Fruit fly (Drosophila melanogaster): ENCODE data around the gene CG17260.
A peak's percentile ranks its signal among the peaks of the same experiment; 100 is the strongest.

The CG17260 gene

DNA sequence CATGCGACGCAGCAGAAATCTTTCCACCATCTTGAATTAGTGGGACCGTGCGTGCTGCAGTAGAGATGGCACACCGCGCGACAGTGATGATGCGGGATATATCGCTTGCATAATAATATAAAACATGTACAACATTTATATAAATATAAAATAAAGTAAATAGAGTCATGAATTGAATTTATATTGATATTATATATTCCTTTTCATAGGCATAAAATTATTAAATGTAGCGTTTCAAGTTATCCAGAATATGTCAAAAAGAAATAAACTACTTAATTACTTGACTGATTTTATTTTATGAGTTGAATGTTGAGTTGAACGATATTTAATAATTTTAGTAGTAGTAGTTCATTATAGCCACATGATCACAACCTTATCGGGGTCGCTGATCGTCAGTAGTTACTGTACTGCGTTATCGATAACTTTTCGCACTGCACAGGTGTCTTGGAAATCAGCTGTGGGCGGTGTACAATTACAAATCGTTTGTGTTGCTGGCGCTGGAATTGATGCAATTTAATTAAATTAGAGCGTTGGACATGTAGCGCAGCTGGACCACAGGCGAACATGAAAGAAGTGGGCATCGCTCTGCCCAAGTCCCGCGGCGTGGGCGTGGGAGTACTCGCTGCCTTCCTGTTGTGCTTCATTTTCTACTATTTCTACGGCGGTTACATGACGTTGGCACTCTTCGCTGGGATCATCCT is 49.2 kb upstream of the CG17260 start, which contains the start of the genes Chd1 and Bem46 (continued):
- TF ChIP-seq Atf6 (GFP tag; IDR thresholded peaks at IDR 0.05) (peak; percentile 73), Usf (GFP tag; optimal IDR thresholded peaks at IDR 0.05) (peak; percentile 84), toy (GFP tag; IDR thresholded peaks at IDR 0.05) (no peak), sr (GFP tag; IDR thresholded peaks at IDR 0.05) (peak; percentile 48; the same call in 2 of the 3 replicates), Side (GFP tag; optimal IDR thresholded peaks at IDR 0.05) (peak; percentile 18), YL-1 (GFP tag; optimal IDR thresholded peaks at IDR 0.05) (peak; percentile 90), z (GFP tag; IDR thresholded peaks at IDR 0.05) (no peak), vnd (GFP tag; IDR thresholded peaks at IDR 0.05; ENCODE audit: partially characterized antibody) (no peak), gsb (GFP tag; IDR thresholded peaks at IDR 0.05) (peak; percentile 42; the same call in 1 of the 2 replicates), en (GFP tag; optimal IDR thresholded peaks at IDR 0.05) (no peak), CG7963 (GFP tag; IDR thresholded peaks at IDR 0.05; ENCODE audit: partially characterized antibody) (0 out of 3 replicates have a peak, but pooled peaks have one; percentile 13), Dip3 (GFP tag; optimal IDR thresholded peaks at IDR 0.05) (peak; percentile 74), CG31365 (tag; optimal IDR thresholded peaks at IDR 0.05) (no peak), Six4 (GFP tag; optimal IDR thresholded peaks at IDR 0.05) (peak; percentile 88), Stat92E (GFP tag; optimal IDR thresholded peaks at IDR 0.05) (no peak), lmd (GFP tag; IDR thresholded peaks at IDR 0.05) (peak; percentile 90), CG3163 (GFP tag; optimal IDR thresholded peaks at IDR 0.05) (peak; percentile 56), NC2α (GFP tag; optimal IDR thresholded peaks at IDR 0.05) (no peak), schlank (tag; optimal IDR thresholded peaks at IDR 0.05) (peak; percentile 51), unc-4 (GFP tag; IDR thresholded peaks at IDR 0.05; ENCODE audit: partially characterized antibody) (0 out of 2 replicates have a peak, but pooled peaks have one; percentile 14), Myb (GFP tag; optimal IDR thresholded peaks at IDR 0.05) (peak; percentile 35), CG12104 (GFP tag; optimal IDR thresholded peaks at IDR 0.05) (peak; percentile 80), CG1603 (tag; optimal IDR thresholded peaks at IDR 0.05) (peak; percentile 72), exex (tag; optimal IDR thresholded peaks at IDR 0.05) (no peak), Atf3 (GFP tag; optimal IDR thresholded peaks at IDR 0.05) (peak; percentile 61), eve (GFP tag; optimal IDR thresholded peaks at IDR 0.05) (no peak), ara (GFP tag; IDR thresholded peaks at IDR 0.05) (peak; percentile 4; the same call in 1 of the 2 replicates), CG11398 (GFP tag; optimal IDR thresholded peaks at IDR 0.05) (no peak), jigr1 (GFP tag; IDR thresholded peaks at IDR 0.05) (no peak; the same call in none of the 3 replicates), Lim3 (GFP tag; IDR thresholded peaks at IDR 0.05) (no peak), nom (GFP tag; optimal IDR thresholded peaks at IDR 0.05) (peak; percentile 32), CG5245 (GFP tag; optimal IDR thresholded peaks at IDR 0.05) (peak; percentile 74), CG16779 (GFP tag; IDR thresholded peaks at IDR 0.05) (0 out of 2 replicates have a peak, but pooled peaks have one; percentile 6), Dbx (GFP tag; IDR thresholded peaks at IDR 0.05) (peak; percentile 89), Ssrp (tag; optimal IDR thresholded peaks at IDR 0.05) (peak; percentile 89), danr (GFP tag; IDR thresholded peaks at IDR 0.05) (peak; percentile 74; the same call in 1 of the 2 replicates), disco-r (GFP tag; optimal IDR thresholded peaks at IDR 0.05) (peak; percentile 12), CG11560 (tag; IDR thresholded peaks at IDR 0.05) (peak; percentile 70; the same call in 2 of the 3 replicates), CG13123 (GFP tag; optimal IDR thresholded peaks at IDR 0.05) (peak; percentile 78), CrebB (tag; optimal IDR thresholded peaks at IDR 0.05) (peak; percentile 31), fru (optimal IDR thresholded peaks at IDR 0.05) (no peak), B-H2 (GFP tag; optimal IDR thresholded peaks at IDR 0.05) (peak; percentile 89), CG9876 (GFP tag; optimal IDR thresholded peaks at IDR 0.05) (peak; percentile 16), CG12236 (GFP tag; optimal IDR thresholded peaks at IDR 0.05) (no peak), Hand (GFP tag; optimal IDR thresholded peaks at IDR 0.05) (peak; percentile 61), ro (GFP tag; IDR thresholded peaks at IDR 0.05) (peak; percentile 74), phol (tag; optimal IDR thresholded peaks at IDR 0.05) (peak; percentile 100), CG18011 (GFP tag; optimal IDR thresholded peaks at IDR 0.05) (peak; percentile 69), CG34422 (GFP tag; IDR thresholded peaks at IDR 0.05) (peak; percentile 82; the same call in 2 of the 3 replicates)

Measured in whole organism, embryonic.